Worm (Caenorhabditis elegans) whole organism, early embryonic: ENCODE measurements around the gene slcr-46.1.

Experiments used
- F13C5.2 ChIP-seq: sonication (generic microtip); optimal IDR thresholded peaks from 2 replicates; lab custom pipeline; 2017; ENCODE audit warnings: mild to moderate bottlenecking, missing genetic modification characterization, inconsistent platforms, missing compliant biosample characterization
- aly-1 ChIP-seq: sonication (generic microtip); optimal IDR thresholded peaks from 2 replicates; lab custom pipeline; 2016; ENCODE audit warnings: missing genetic modification characterization, missing compliant biosample characterization
- ama-1 ChIP-seq: fragments of 150-350 bp; optimal IDR thresholded peaks from 2 replicates; lab custom pipeline; 2014
- ceh-13 ChIP-seq: fragments of 200-800 bp; sonication (Bioruptor generic); optimal IDR thresholded peaks from 2 replicates; lab custom pipeline; 2018; ENCODE audit warnings: mild to moderate bottlenecking, missing genetic modification characterization, missing compliant biosample characterization
- ets-7 ChIP-seq: sonication (generic microtip); optimal IDR thresholded peaks from 2 replicates; lab custom pipeline; 2016; ENCODE audit warnings: missing genotype, missing genetic modification characterization, missing compliant biosample characterization
- flt-1 ChIP-seq: fragments of 200-800 bp; sonication (Bioruptor generic); IDR thresholded peaks from 2 replicates; pipeline ENCODE4 v1.3.6; 2022; ENCODE audit warnings: missing genetic modification characterization, missing compliant biosample characterization
- hmbx-1 ChIP-seq: sonication (generic microtip); optimal IDR thresholded peaks from 2 replicates; lab custom pipeline; 2016; ENCODE audit warnings: mild to moderate bottlenecking, missing genetic modification characterization, missing compliant biosample characterization
- hmg-4 ChIP-seq: fragments of 200-800 bp; sonication (Bioruptor generic); optimal IDR thresholded peaks from 2 replicates; lab custom pipeline; 2018; ENCODE audit warnings: mild to moderate bottlenecking, missing genetic modification characterization, missing compliant biosample characterization
- hnd-1 ChIP-seq: sonication (generic microtip); optimal IDR thresholded peaks from 2 replicates; lab custom pipeline; 2016; ENCODE audit warnings: missing genetic modification characterization, missing compliant biosample characterization
- pes-1 ChIP-seq: fragments of 200-800 bp; sonication (Bioruptor generic); IDR thresholded peaks from 2 replicates; pipeline ENCODE4 v1.3.6; 2022; ENCODE audit warnings: missing genetic modification reagents, missing genetic modification characterization, missing compliant biosample characterization
- scrt-1 ChIP-seq: fragments of 200-800 bp; sonication (Bioruptor generic); IDR thresholded peaks from 2 replicates; pipeline ENCODE4 v1.3.6; 2022; ENCODE audit warnings: missing genetic modification characterization, missing compliant biosample characterization
- tbx-11 ChIP-seq: fragments of 200-800 bp; sonication (Bioruptor generic); IDR thresholded peaks from 2 replicates; pipeline ENCODE4 v1.3.6; 2022; ENCODE audit warnings: missing genetic modification characterization, missing compliant biosample characterization
- tbx-37 ChIP-seq: fragments of 200-800 bp; sonication (Bioruptor generic); conservative IDR thresholded peaks from 2 replicates; pipeline ENCODE4 v1.3.6; 2022; ENCODE audit warnings: missing genetic modification reagents, missing genetic modification characterization, missing compliant biosample characterization

DNA sequence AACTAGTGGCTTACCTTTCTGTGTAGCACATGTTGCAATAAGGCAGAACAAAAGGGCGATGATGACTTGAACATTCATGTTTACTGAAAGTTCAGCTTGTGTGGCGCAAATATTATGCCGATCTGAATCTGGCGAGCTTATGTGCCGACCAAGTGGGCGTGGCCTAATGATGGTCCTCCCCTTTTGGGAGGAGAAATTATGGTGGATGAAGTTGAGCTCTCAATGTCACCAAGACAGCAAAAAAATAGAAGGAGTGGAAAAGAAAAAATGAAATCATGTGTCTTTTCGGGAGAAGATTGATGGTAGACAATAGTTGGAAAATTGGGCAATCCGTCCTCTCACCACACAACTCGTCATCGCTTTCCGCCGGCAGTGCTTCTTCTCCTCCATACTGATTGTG lies 39.9 kb upstream of the slcr-46.1 start, which contains the start of gene flp-12:
- no peak for TF ChIP-seq ama-1 (lab: Kevin White, UChicago)
- TF ChIP-seq ceh-13 (GFP tag; lab: Kevin White, UChicago) = no peak
- TF ChIP-seq F13C5.2 (tag; lab: Kevin White, UChicago) = no peak
- no peak for TF ChIP-seq tbx-37 (GFP tag; lab: Robert Waterston, UW)
- no peak for TF ChIP-seq aly-1 (tag; lab: Kevin White, UChicago)
- TF ChIP-seq hnd-1 (tag; lab: Kevin White, UChicago) = no peak
- TF ChIP-seq pes-1 = no peak
- TF ChIP-seq flt-1 = no peak
- no peak for TF ChIP-seq ets-7
- TF ChIP-seq tbx-11 (GFP tag; lab: Robert Waterston, UW) = no peak
- TF ChIP-seq scrt-1 (GFP tag; lab: Robert Waterston, UW) = no peak
- no peak for TF ChIP-seq hmg-4 (GFP tag; lab: Kevin White, UChicago)
- TF ChIP-seq hmbx-1 = no peak
